Worm (Caenorhabditis elegans) whole organism, early embryonic: ENCODE measurements around the gene kbp-4.

Experiments used
- B0310.2 ChIP-seq: sonication (generic microtip); optimal IDR thresholded peaks from 2 replicates; lab custom pipeline; 2016; ENCODE audit warnings: mild to moderate bottlenecking, missing genetic modification characterization, missing compliant biosample characterization
- F13C5.2 ChIP-seq: sonication (generic microtip); optimal IDR thresholded peaks from 2 replicates; lab custom pipeline; 2017; ENCODE audit warnings: mild to moderate bottlenecking, missing genetic modification characterization, inconsistent platforms, missing compliant biosample characterization
- aly-1 ChIP-seq: sonication (generic microtip); optimal IDR thresholded peaks from 2 replicates; lab custom pipeline; 2016; ENCODE audit warnings: missing genetic modification characterization, missing compliant biosample characterization
- ama-1 ChIP-seq: fragments of 150-350 bp; optimal IDR thresholded peaks from 2 replicates; lab custom pipeline; 2014
- ceh-13 ChIP-seq: fragments of 200-800 bp; sonication (Bioruptor generic); optimal IDR thresholded peaks from 2 replicates; lab custom pipeline; 2018; ENCODE audit warnings: mild to moderate bottlenecking, missing genetic modification characterization, missing compliant biosample characterization
- ceh-36 ChIP-seq: sonication (generic microtip); optimal IDR thresholded peaks from 2 replicates; lab custom pipeline; 2016; ENCODE audit warnings: missing genetic modification characterization, inconsistent platforms, missing compliant biosample characterization
- ets-7 ChIP-seq: sonication (generic microtip); optimal IDR thresholded peaks from 2 replicates; lab custom pipeline; 2016; ENCODE audit warnings: missing genotype, missing genetic modification characterization, missing compliant biosample characterization
- flt-1 ChIP-seq: fragments of 200-800 bp; sonication (Bioruptor generic); IDR thresholded peaks from 2 replicates; pipeline ENCODE4 v1.3.6; 2022; ENCODE audit warnings: missing genetic modification characterization, missing compliant biosample characterization
- hmbx-1 ChIP-seq: sonication (generic microtip); optimal IDR thresholded peaks from 2 replicates; lab custom pipeline; 2016; ENCODE audit warnings: mild to moderate bottlenecking, missing genetic modification characterization, missing compliant biosample characterization
- hmg-4 ChIP-seq: fragments of 200-800 bp; sonication (Bioruptor generic); optimal IDR thresholded peaks from 2 replicates; lab custom pipeline; 2018; ENCODE audit warnings: mild to moderate bottlenecking, missing genetic modification characterization, missing compliant biosample characterization
- hnd-1 ChIP-seq: sonication (generic microtip); optimal IDR thresholded peaks from 2 replicates; lab custom pipeline; 2016; ENCODE audit warnings: missing genetic modification characterization, missing compliant biosample characterization
- pes-1 ChIP-seq: fragments of 200-800 bp; sonication (Bioruptor generic); IDR thresholded peaks from 2 replicates; pipeline ENCODE4 v1.3.6; 2022; ENCODE audit warnings: missing genetic modification reagents, missing genetic modification characterization, missing compliant biosample characterization
- scrt-1 ChIP-seq: fragments of 200-800 bp; sonication (Bioruptor generic); IDR thresholded peaks from 2 replicates; pipeline ENCODE4 v1.3.6; 2022; ENCODE audit warnings: missing genetic modification characterization, missing compliant biosample characterization
- sea-1 ChIP-seq: fragments of 200-800 bp; sonication (Bioruptor generic); conservative IDR thresholded peaks from 2 replicates; pipeline ENCODE4 v1.3.6; 2022; ENCODE audit warnings: missing genetic modification characterization, missing compliant biosample characterization
- tbx-11 ChIP-seq: fragments of 200-800 bp; sonication (Bioruptor generic); IDR thresholded peaks from 2 replicates; pipeline ENCODE4 v1.3.6; 2022; ENCODE audit warnings: missing genetic modification characterization, missing compliant biosample characterization
- tbx-37 ChIP-seq: fragments of 200-800 bp; sonication (Bioruptor generic); conservative IDR thresholded peaks from 2 replicates; pipeline ENCODE4 v1.3.6; 2022; ENCODE audit warnings: missing genetic modification reagents, missing genetic modification characterization, missing compliant biosample characterization
- tra-4 ChIP-seq: sonication (generic microtip); optimal IDR thresholded peaks from 2 replicates; lab custom pipeline; 2017; ENCODE audit warnings: missing genetic modification characterization, missing compliant biosample characterization

kbp-4 gene

DNA sequence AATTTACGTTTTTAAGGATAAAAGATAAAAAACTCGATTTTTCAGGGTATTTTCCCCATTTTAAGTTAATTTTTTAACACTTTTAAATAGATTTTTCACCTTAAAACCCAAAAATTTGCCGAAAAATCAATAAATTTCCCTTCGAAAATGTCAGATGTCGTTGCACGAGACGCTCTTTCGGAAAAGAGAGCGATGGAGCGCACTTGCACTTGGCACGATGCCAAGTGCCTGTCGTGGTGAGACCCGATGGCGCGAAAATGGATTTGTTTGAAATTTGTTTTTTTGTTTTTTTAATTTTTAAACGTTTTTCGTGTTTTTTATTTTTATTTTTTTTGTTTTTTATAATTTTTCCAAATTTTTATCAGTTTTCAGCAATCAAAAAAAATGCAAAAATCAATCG is at the start of gene kbp-4, which contains the start of gene rab-18:
Gene kbp-4 (plus strand): TSS at position 366 of the 400 bp plus-strand sequence.
Gene rab-18 (minus strand): TSS at position 240 of the 400 bp plus-strand sequence.
- TF ChIP-seq scrt-1 (GFP tag; lab: Robert Waterston, UW) (no peak), ceh-36 (tag; lab: Kevin White, UChicago) (no peak), flt-1 (GFP tag; lab: Robert Waterston, UW) (no peak), B0310.2 (tag; lab: Kevin White, UChicago) (no peak), tbx-37 (GFP tag; lab: Robert Waterston, UW) (0 out of 2 replicates have a peak, but pooled peaks have one; percentile 4), aly-1 (no peak), sea-1 (GFP tag; lab: Robert Waterston, UW) (no peak), hmg-4 (no peak), ets-7 (tag; lab: Kevin White, UChicago) (no peak), F13C5.2 (tag; lab: Kevin White, UChicago) (peak; percentile 68)

DNA sequence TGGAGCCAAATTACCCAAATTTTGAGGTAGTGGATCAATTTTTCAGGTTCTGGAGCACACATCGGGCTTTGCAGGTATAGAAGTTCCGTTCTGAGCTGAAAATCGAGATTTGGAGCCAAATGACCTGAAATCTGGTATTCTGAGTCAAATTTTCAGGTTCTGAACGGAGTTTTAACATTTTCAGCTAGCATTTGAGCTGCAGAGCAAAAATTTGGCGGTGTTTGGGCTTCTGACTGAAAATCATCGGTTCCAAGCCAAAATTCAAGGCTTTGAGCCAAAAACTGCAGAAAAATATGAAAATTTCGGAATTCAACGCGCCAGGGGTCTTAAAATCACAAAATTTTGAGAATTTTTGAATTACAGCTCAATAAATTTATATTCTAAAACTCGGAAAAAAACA is 49.7 kb upstream of the kbp-4 start, which contains the start of the genes clc-26 and E_BE45912.2:
Gene clc-26 (minus strand): TSS at position 101 of the 400 bp plus-strand sequence.
Gene E_BE45912.2 (minus strand): TSS at position 139 of the 400 bp plus-strand sequence.
- TF ChIP-seq B0310.2 (tag; lab: Kevin White, UChicago) (no peak), hnd-1 (tag; lab: Kevin White, UChicago) (no peak), F13C5.2 (tag; lab: Kevin White, UChicago) (no peak), scrt-1 (GFP tag; lab: Robert Waterston, UW) (no peak), tra-4 (tag; lab: Kevin White, UChicago) (no peak), tbx-37 (GFP tag; lab: Robert Waterston, UW) (no peak), flt-1 (GFP tag; lab: Robert Waterston, UW) (no peak), ets-7 (tag; lab: Kevin White, UChicago) (no peak), ama-1 (lab: Kevin White, UChicago) (no peak), ceh-13 (GFP tag; lab: Kevin White, UChicago) (no peak), sea-1 (GFP tag; lab: Robert Waterston, UW) (no peak), hmg-4 (no peak), pes-1 (no peak), tbx-11 (GFP tag; lab: Robert Waterston, UW) (no peak), hmbx-1 (no peak)

DNA sequence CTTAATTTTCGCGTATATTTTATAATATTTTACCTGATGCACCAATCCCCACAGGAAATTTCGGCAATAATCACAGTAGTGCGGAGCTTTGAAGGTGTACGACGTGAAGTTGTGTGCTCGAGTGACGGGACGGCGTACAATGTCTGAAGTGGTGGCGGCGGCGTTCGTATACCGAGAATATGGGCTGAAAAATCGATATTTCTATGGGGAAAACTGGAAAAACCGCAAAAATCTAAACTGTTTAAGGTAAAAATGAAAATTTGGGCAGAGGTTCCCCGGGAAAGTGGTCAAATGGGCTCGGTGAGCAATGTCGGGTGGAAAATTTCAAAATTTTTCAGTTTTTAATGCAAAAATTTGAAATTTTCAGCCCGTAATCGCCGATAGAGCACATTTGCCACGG is 45.8 kb upstream of the kbp-4 start:
- TF ChIP-seq scrt-1 (GFP tag; lab: Robert Waterston, UW) (no peak), tbx-11 (GFP tag; lab: Robert Waterston, UW) (no peak), B0310.2 (tag; lab: Kevin White, UChicago) (no peak), hmg-4 (no peak), flt-1 (GFP tag; lab: Robert Waterston, UW) (no peak), sea-1 (GFP tag; lab: Robert Waterston, UW) (no peak), pes-1 (no peak), tra-4 (tag; lab: Kevin White, UChicago) (no peak), tbx-37 (GFP tag; lab: Robert Waterston, UW) (no peak)

DNA sequence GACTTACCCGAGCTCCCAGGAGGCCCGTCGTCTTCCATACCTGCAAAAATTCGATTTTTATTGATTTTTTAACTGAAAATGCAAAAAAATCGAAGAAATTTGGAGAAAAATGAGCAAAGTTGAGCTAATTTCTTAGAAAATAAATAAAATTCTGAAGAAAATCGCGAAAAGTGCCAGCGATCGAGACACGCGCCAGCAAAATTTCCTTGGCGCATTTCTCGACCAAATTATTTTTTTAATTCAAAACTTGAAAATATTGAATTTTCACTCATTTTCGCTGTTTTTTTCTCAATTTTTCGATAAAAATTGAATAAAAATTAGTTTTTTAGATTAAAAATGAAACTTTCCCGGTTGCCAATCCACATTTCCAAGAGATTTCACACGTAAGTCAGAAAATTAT is 43.5 kb upstream of the kbp-4 start, which contains the start of the genes chin-1 and BE0003N10.1:
Gene chin-1 (minus strand): TSS at position 40 of the 400 bp plus-strand sequence.
Gene BE0003N10.1 (plus strand): TSS at position 320 of the 400 bp plus-strand sequence.
- peak; percentile 22 for TF ChIP-seq F13C5.2 (tag; lab: Kevin White, UChicago)
- no peak for TF ChIP-seq ets-7 (tag; lab: Kevin White, UChicago)

DNA sequence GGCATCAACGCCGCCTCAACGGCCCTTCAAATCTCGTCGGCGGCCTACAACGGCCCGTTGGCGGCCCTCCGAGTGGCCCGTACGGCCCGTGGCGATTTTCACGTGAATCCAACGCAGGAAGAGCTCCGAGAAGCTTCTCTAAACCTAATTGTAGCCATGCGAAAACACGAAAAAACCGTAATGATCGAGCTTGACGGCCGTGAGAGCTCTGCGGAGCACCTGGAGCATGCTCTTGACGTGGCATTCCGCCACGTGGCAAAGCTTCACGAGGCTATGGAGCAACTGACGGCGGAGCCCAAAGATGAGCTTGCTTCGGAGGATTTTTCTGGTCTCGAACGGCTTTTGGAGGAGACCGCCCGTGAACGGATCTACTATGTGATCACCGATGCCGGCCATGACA is 40.6 kb upstream of the kbp-4 start:
- TF ChIP-seq tbx-37 (GFP tag; lab: Robert Waterston, UW) (no peak), tra-4 (tag; lab: Kevin White, UChicago) (no peak), hmg-4 (no peak), ets-7 (tag; lab: Kevin White, UChicago) (no peak)

DNA sequence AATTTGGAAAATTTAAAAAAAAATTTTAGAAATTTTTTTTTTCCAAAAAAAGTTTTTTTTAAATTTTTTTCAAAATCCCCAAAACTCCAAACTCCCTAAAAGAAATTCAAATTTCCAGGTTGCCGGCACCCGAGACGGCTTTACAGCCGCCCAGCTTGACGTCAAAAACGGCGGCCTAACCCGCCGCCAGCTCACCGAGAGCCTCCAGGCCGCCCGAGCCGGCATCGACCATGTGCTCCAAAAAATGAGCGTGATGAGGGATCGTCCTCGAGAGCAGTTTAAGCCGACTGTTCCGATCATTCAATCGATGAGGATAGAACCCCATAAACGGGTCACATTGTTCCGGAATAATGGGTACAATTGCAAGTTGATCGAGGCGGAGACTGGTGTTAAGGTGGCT is 36.9 kb upstream of the kbp-4 start:
- no peak for TF ChIP-seq tbx-37 (GFP tag; lab: Robert Waterston, UW)
- TF ChIP-seq pes-1, result no peak
- no peak for TF ChIP-seq tbx-11 (GFP tag; lab: Robert Waterston, UW)
- TF ChIP-seq ceh-13 (GFP tag; lab: Kevin White, UChicago), result no peak
- no peak for TF ChIP-seq aly-1
- no peak for TF ChIP-seq scrt-1 (GFP tag; lab: Robert Waterston, UW)
- no peak for TF ChIP-seq sea-1 (GFP tag; lab: Robert Waterston, UW)
- TF ChIP-seq hnd-1 (tag; lab: Kevin White, UChicago), result no peak
- no peak for TF ChIP-seq tra-4 (tag; lab: Kevin White, UChicago)
- TF ChIP-seq ceh-36 (tag; lab: Kevin White, UChicago), result no peak
- no peak for TF ChIP-seq ama-1 (lab: Kevin White, UChicago)

DNA sequence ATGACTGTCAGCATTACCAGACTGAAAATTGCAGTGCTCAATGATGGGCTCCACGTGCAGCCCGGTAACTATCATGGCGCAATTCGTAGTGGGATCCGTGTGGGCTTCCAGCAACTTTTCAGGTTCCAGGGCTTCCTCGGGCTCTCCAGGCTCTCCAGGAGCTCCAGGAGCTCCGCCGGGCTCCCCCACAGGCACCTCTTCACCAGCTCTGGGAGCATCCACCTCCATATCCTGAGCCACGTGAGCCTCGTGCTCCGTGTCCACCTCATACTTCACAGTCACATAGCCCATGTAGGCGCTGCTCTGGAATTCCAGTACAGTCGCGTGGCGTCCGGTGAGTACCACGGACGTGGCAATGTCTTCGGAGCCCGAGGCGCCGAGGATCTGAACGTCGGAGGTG is 28.8 kb upstream of the kbp-4 start:
- TF ChIP-seq ceh-36 (tag; lab: Kevin White, UChicago) (no peak), scrt-1 (GFP tag; lab: Robert Waterston, UW) (no peak), hmg-4 (no peak), aly-1 (no peak), hmbx-1 (no peak), ceh-13 (GFP tag; lab: Kevin White, UChicago) (no peak), F13C5.2 (tag; lab: Kevin White, UChicago) (no peak), hnd-1 (tag; lab: Kevin White, UChicago) (no peak), B0310.2 (tag; lab: Kevin White, UChicago) (no peak), ets-7 (tag; lab: Kevin White, UChicago) (no peak), tbx-37 (GFP tag; lab: Robert Waterston, UW) (no peak)

DNA sequence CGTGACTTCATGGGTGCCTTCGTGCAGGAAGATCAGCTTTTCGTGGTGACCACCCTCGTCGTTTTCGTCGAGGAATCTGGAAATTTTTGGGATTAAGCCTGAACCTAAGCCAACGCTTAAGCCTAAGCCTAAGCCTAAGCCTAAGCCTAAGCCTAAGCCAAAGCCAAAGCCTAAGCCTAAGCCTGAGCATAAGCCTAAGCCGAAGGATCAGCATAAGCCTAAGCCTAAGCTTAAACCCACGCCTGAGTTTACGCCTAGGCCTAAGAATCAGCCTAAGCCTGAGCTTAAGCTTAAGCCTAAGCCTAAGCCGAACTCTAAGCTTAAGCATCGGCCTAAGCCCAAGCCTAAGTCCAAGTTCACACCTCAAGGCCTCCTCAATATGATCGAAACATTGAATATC is 28.4 kb upstream of the kbp-4 start:
- TF ChIP-seq hnd-1 (tag; lab: Kevin White, UChicago) (no peak), ceh-36 (tag; lab: Kevin White, UChicago) (peak; percentile 90)
